Fruit fly (Drosophila melanogaster): ENCODE data around the gene Sirt2.
A peak's percentile ranks its signal among the peaks of the same experiment; 100 is the strongest.

The Sirt2 gene

dm6 chr3R:20311406-20311805 lies 16.9 kb upstream of the Sirt2 start:
- TF ChIP-seq HLH3B (GFP tag; IDR thresholded peaks at IDR 0.05) (no peak), CG12155 (GFP tag; optimal IDR thresholded peaks at IDR 0.05) (no peak), ro (GFP tag; IDR thresholded peaks at IDR 0.05) (no peak), CG7271 (tag; optimal IDR thresholded peaks at IDR 0.05) (no peak), CG8388 (GFP tag; optimal IDR thresholded peaks at IDR 0.05) (no peak), pzg (GFP tag; optimal IDR thresholded peaks at IDR 0.05) (no peak), CG34376 (GFP tag; optimal IDR thresholded peaks at IDR 0.05) (peak; percentile 78), CG17829 (tag; optimal IDR thresholded peaks at IDR 0.05) (no peak), Doc2 (GFP tag; IDR thresholded peaks at IDR 0.05) (no peak), D19B (GFP tag; optimal IDR thresholded peaks at IDR 0.05) (no peak), CG10654 (GFP tag; optimal IDR thresholded peaks at IDR 0.05) (no peak), CG2875 (GFP tag; optimal IDR thresholded peaks at IDR 0.05) (no peak), CG3281 (GFP tag; optimal IDR thresholded peaks at IDR 0.05) (no peak), sens (GFP tag) (no peak), sug (tag; optimal IDR thresholded peaks at IDR 0.05) (peak; percentile 92), chm (GFP tag; IDR thresholded peaks at IDR 0.05) (no peak), dimm (GFP tag; IDR thresholded peaks at IDR 0.05) (no peak), slou (GFP tag; optimal IDR thresholded peaks at IDR 0.05) (no peak), CG2678 (tag; optimal IDR thresholded peaks at IDR 0.05) (no peak), CG4360 (GFP tag; IDR thresholded peaks at IDR 0.05) (no peak), CG6791 (GFP tag; IDR thresholded peaks at IDR 0.05; ENCODE audit: partially characterized antibody) (peak; percentile 51; the same call in 1 of the 3 replicates), Optix (GFP tag; IDR thresholded peaks at IDR 0.05) (0 out of 3 replicates have a peak, but pooled peaks have one; percentile 24), gsb (GFP tag; IDR thresholded peaks at IDR 0.05) (no peak), dmrt11E (tag; optimal IDR thresholded peaks at IDR 0.05) (no peak), kni (GFP tag; optimal IDR thresholded peaks at IDR 0.05) (peak; percentile 3), CG14441 (GFP tag; IDR thresholded peaks at IDR 0.05) (0 out of 2 replicates have a peak, but pooled peaks have one; percentile 16), eyg (GFP tag; optimal IDR thresholded peaks at IDR 0.05) (no peak), CG34422 (GFP tag; IDR thresholded peaks at IDR 0.05) (peak; percentile 30; the same call in 1 of the 3 replicates), pho (GFP tag; optimal IDR thresholded peaks at IDR 0.05) (no peak), CG5953 (GFP tag; IDR thresholded peaks at IDR 0.05) (no peak), gcm (GFP tag; optimal IDR thresholded peaks at IDR 0.05) (peak; percentile 75), Antp (GFP tag; optimal IDR thresholded peaks at IDR 0.05) (no peak), Deaf1 (tag; optimal IDR thresholded peaks at IDR 0.05) (peak; percentile 82), ftz-f1 (GFP tag; optimal IDR thresholded peaks at IDR 0.05) (peak; percentile 49), CG13123 (GFP tag; optimal IDR thresholded peaks at IDR 0.05) (no peak), CG18476 (GFP tag; optimal IDR thresholded peaks at IDR 0.05) (no peak), sr (GFP tag; IDR thresholded peaks at IDR 0.05) (no peak), CG2116 (GFP tag; optimal IDR thresholded peaks at IDR 0.05) (no peak), CG4707 (GFP tag; optimal IDR thresholded peaks at IDR 0.05) (no peak), Elba2 (GFP tag; optimal IDR thresholded peaks at IDR 0.05) (no peak), aop (GFP tag; IDR thresholded peaks at IDR 0.05) (0 out of 2 replicates have a peak, but pooled peaks have one; percentile 27), CG14014 (GFP tag; IDR thresholded peaks at IDR 0.05) (0 out of 2 replicates have a peak, but pooled peaks have one; percentile 5), CG4328 (GFP tag; optimal IDR thresholded peaks at IDR 0.05) (no peak), Drgx (GFP tag; IDR thresholded peaks at IDR 0.05) (no peak), cad (GFP tag; optimal IDR thresholded peaks at IDR 0.05) (no peak), dm (GFP tag; optimal IDR thresholded peaks at IDR 0.05) (no peak), jigr1 (GFP tag; IDR thresholded peaks at IDR 0.05) (no peak), CG11456 (GFP tag; IDR thresholded peaks at IDR 0.05) (no peak), Adf1 (GFP tag; IDR thresholded peaks at IDR 0.05) (peak; percentile 49; the same call in 1 of the 2 replicates), dmrt99B (tag; optimal IDR thresholded peaks at IDR 0.05) (no peak), Hmr (GFP tag; optimal IDR thresholded peaks at IDR 0.05) (peak; percentile 11), dati (GFP tag; IDR thresholded peaks at IDR 0.05) (no peak), eve (GFP tag; optimal IDR thresholded peaks at IDR 0.05) (no peak)
